Worm (Caenorhabditis elegans) whole organism, L4/young adult: ENCODE measurements around the gene cyp-25A2.

ENCODE experiments used
- dao-5 ChIP-seq: sonication (generic microtip); optimal IDR thresholded peaks from 2 replicates; lab custom pipeline; 2016; ENCODE audit warnings: missing genotype, missing genetic modification characterization, moderate library complexity, missing compliant biosample characterization
- him-1 ChIP-seq: sonication (generic microtip); optimal IDR thresholded peaks from 2 replicates; lab custom pipeline; 2016; ENCODE audit warnings: missing genotype, missing genetic modification reagents, missing genetic modification characterization, missing compliant biosample characterization

DNA sequence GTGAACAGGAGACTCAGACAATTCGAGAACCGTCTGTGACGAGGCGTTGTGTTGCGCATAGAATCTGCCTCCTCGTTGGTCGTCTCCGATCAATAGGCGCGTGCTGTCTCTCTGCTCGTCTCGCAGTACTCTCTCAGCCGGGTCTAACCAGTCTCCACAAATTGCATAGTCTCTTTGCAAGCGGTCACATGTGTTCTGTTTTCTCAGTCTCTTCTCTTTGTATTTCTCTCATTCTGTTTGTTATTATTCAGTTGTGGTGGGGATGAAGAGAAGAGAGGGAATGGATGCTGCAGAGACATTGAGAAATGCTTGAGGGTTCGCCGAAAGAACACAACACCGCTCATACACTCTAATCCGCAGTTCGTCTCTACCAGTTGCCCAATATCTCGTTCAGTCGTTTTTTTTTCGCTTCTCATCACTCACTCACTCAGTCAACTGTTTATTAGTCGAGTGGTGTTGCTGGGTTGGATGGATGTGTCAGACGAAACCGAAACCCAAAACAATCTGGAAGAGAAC is 33.6 kb upstream of the cyp-25A2 start:
- TF ChIP-seq him-1 (tag; lab: Kevin White, UChicago) (peak; percentile 94), dao-5 (no peak)
